Worm (Caenorhabditis elegans): Measurements from ENCODE around the gene asp-19.

DNA sequence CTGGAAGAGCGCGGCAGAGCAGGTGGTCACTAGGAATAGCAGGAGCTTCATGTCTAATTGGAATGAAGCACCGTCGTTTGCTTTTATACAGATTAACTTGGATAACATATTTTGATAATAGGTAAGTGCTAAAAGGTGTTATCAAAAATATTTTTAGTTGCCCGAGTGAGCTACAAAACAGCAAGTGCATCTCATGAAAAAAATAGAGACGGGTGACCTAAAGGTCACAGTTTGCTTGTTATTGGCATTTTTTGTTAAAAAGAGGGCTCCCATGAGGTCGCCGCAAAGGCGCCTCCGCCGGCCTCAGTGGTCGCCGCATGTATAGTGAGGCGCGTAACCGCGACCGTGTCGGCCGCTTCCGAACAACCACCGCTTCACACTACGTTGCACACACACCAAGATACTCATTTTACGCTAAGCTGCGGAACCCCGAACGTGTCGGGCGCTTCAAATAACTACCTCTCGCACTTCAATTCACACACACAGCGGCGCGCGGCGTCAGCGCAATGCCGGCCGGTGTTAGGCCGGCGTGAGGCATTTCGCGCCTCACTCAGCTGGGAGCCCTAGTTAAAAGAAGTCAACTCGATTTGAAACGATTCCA lies at the start of gene asp-19:
- TF ChIP-seq ztf-23 (GFP tag; IDR thresholded peaks at IDR 0.05) (no peak), tab-1 (GFP tag; IDR thresholded peaks at IDR 0.05) (no peak)

All from whole organism, midembryonic.